Worm (Caenorhabditis elegans): ENCODE results near the gene pqn-51.

- TF ChIP-seq R02D3.7 (tag; optimal IDR thresholded peaks at IDR 0.05) = no peak
- no peak for TF ChIP-seq lin-15B (tag; optimal IDR thresholded peaks at IDR 0.05)
Measured at ce11 chrV:5090386-5090785, 41.0 kb downstream of the pqn-51 start.

Measured in whole organism, L3 larva.